Worm (Caenorhabditis elegans): Measurements from ENCODE around the gene F40H3.1.

F40H3.1 gene

DNA sequence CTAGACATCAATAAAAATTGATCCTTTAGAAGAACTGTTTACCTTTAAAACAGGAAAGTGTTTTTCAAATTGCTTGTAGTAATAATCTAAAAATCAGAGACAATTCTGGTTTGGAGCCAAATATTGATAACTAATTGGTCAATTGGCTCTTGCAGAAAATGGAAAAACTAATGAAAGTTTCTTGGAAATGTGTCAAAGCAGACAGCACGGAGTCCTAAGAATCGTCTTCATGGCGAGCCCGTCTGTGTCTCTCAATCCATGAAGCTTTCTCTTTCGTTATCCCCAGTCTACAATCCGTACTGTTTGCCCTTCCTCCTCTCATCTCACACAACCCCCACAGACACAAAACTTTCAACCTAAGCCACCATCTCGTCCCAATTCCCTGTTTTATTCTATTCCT, at the start of gene F40H3.1:
F40H3.1 (plus strand) TSS at position 301 of the 400 bp plus-strand sequence.
- TF ChIP-seq nhr-77 (tag; optimal IDR thresholded peaks at IDR 0.05) = no peak

DNA sequence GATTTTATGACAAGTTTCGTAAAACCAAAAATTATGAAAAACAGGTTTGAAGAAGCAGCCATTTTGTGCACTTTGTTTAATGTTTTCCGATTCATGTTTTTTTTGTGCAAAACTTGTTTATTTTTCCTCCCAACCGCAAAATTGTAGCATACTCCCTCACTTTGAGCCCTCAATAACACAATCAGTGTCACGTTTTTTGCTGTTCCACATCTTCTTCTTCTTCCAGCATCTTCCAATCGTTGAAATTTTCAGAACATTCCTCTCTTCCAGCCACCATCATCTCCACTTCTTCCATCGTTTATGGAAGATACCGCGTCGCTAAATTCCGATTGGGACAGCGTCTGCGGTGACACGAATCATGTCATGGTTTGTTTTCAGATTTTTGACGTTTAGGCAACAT, 47.0 kb upstream of the F40H3.1 start, which contains the start of gene abts-3:
abts-3 (plus strand) TSS at position 301 of the 400 bp plus-strand sequence.
- TF ChIP-seq ceh-16 (tag; optimal IDR thresholded peaks at IDR 0.05) (no peak), ztf-11 (tag; optimal IDR thresholded peaks at IDR 0.05) (no peak), hmg-11 (tag; optimal IDR thresholded peaks at IDR 0.05) (no peak), elt-3 (tag; optimal IDR thresholded peaks at IDR 0.05) (no peak), daf-12 (tag; optimal IDR thresholded peaks at IDR 0.05) (no peak), ceh-82 (tag; optimal IDR thresholded peaks at IDR 0.05) (no peak), nhr-25 (tag; optimal IDR thresholded peaks at IDR 0.05) (no peak), nhr-237 (tag; optimal IDR thresholded peaks at IDR 0.05) (no peak), eor-1 (tag; optimal IDR thresholded peaks at IDR 0.05) (no peak), nhr-28 (tag; optimal IDR thresholded peaks at IDR 0.05) (no peak)

DNA sequence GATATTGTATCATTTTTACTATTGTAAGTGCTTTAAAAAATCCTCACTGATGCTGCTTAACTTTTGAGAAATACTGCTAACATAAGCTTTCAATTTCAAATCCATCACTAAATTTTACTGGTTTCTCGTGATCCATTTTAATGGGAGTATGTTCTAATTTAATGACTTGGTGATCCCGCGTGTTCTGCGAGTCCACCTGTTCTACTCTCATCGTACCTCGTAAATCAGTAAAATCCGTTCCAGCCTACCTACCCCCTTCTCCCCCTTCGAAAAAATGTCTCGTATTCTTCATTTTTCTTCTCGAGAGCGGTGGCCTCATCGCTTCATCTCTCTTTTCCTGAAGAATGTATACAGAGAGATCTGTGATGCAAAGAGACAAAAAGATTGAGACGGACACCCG, 44.1 kb upstream of the F40H3.1 start:
- TF ChIP-seq nhr-43 (tag; optimal IDR thresholded peaks at IDR 0.05; ENCODE audit: poor library complexity, severe bottlenecking) (no peak), pqm-1 (tag; optimal IDR thresholded peaks at IDR 0.05) (no peak), nhr-23 (tag; optimal IDR thresholded peaks at IDR 0.05) (no peak), zag-1 (tag; optimal IDR thresholded peaks at IDR 0.05) (no peak), fos-1 (tag; optimal IDR thresholded peaks at IDR 0.05) (no peak), egl-27 (tag; optimal IDR thresholded peaks at IDR 0.05) (no peak), jun-1 (tag; optimal IDR thresholded peaks at IDR 0.05) (no peak), tbx-2 (tag; optimal IDR thresholded peaks at IDR 0.05) (no peak)

ce11 chrII:6136712-6137111, 42.9 kb upstream of the F40H3.1 start:
- TF ChIP-seq nhr-237 (tag; optimal IDR thresholded peaks at IDR 0.05) (no peak), elt-2 (tag; optimal IDR thresholded peaks at IDR 0.05) (no peak), elt-3 (tag; optimal IDR thresholded peaks at IDR 0.05) (no peak), lsy-12 (tag; optimal IDR thresholded peaks at IDR 0.05) (no peak), fkh-2 (tag; optimal IDR thresholded peaks at IDR 0.05) (no peak), ceh-82 (tag; optimal IDR thresholded peaks at IDR 0.05) (no peak)

- no peak for TF ChIP-seq nhr-11 (tag; optimal IDR thresholded peaks at IDR 0.05)
- TF ChIP-seq nfya-1 (tag; optimal IDR thresholded peaks at IDR 0.05; ENCODE audit: insufficient read depth) = no peak
- TF ChIP-seq zag-1 (tag; optimal IDR thresholded peaks at IDR 0.05) = no peak
- TF ChIP-seq pha-4 (tag; optimal IDR thresholded peaks at IDR 0.05) = no peak
- TF ChIP-seq lin-39 (tag; optimal IDR thresholded peaks at IDR 0.05) = no peak
- no peak for TF ChIP-seq ama-1 (optimal IDR thresholded peaks at IDR 0.05)
- TF ChIP-seq sea-2 (GFP tag; optimal IDR thresholded peaks at IDR 0.05) = no peak
- no peak for TF ChIP-seq nhr-67 (tag; optimal IDR thresholded peaks at IDR 0.05)
- no peak for TF ChIP-seq ztf-4 (tag; optimal IDR thresholded peaks at IDR 0.05)
- no peak for TF ChIP-seq mdl-1 (tag; optimal IDR thresholded peaks at IDR 0.05)
- no peak for TF ChIP-seq elt-3 (tag; optimal IDR thresholded peaks at IDR 0.05)
- no peak for TF ChIP-seq ceh-82 (tag; optimal IDR thresholded peaks at IDR 0.05)
- TF ChIP-seq fkh-10 (GFP tag; optimal IDR thresholded peaks at IDR 0.05) = no peak
- TF ChIP-seq elt-2 (tag; optimal IDR thresholded peaks at IDR 0.05) = no peak
- TF ChIP-seq egl-5 (tag; optimal IDR thresholded peaks at IDR 0.05) = no peak
- no peak for TF ChIP-seq hmg-11 (tag; optimal IDR thresholded peaks at IDR 0.05)
- no peak for TF ChIP-seq fos-1 (tag; optimal IDR thresholded peaks at IDR 0.05)
- no peak for TF ChIP-seq nhr-43 (tag; optimal IDR thresholded peaks at IDR 0.05; ENCODE audit: poor library complexity, severe bottlenecking)
Observed at ce11 chrII:6138138-6138537, 41.5 kb upstream of the F40H3.1 start.

DNA sequence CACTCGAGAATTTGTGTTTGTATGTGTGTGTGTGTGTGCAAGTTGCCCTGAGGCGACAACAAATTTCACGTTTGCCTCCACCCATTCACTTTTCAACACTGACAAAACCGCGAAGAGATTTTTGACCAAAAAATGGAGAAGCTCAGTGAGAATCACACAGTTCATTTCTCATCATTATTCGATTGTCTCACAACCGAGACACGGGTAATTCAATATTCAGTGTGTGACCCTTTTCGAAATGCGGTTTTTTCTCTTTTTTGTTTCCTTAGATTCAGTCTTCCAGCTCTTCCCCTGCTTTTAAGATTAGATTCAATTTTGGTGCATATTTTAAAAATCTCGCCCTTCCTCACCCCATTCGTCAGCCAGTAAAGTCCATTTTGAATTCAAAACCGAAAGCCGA, 40.1 kb upstream of the F40H3.1 start:
- no peak for TF ChIP-seq R02D3.7 (tag; optimal IDR thresholded peaks at IDR 0.05)
- no peak for TF ChIP-seq nhr-77 (tag; optimal IDR thresholded peaks at IDR 0.05)
- no peak for TF ChIP-seq lin-39 (tag; optimal IDR thresholded peaks at IDR 0.05)
- TF ChIP-seq ztf-4 (tag; optimal IDR thresholded peaks at IDR 0.05) = no peak
